Fruit fly (Drosophila melanogaster) whole organism, embryonic: ENCODE measurements around the gene CG33120.

Experiments
- Aef1 ChIP-seq: fragments of 200-800 bp; sonication (Bioruptor generic); IDR thresholded peaks from 3 replicates; pipeline ENCODE4 v1.3.6; 2022; ENCODE audit warnings: missing biosample characterization, missing genetic modification characterization
- CG10366 ChIP-seq: fragments of 200-800 bp; sonication (Bioruptor generic); IDR thresholded peaks from 2 replicates; pipeline ENCODE4 v1.3.6; 2022; ENCODE audit warnings: missing biosample characterization, missing genetic modification characterization
- CG11696 ChIP-seq: fragments of 200-800 bp; sonication (Bioruptor generic); IDR thresholded peaks from 2 replicates; pipeline ENCODE4 v1.3.6; 2022; ENCODE audit warnings: missing biosample characterization, missing genetic modification characterization
- CG1602 ChIP-seq: fragments of 200-800 bp; sonication (Bioruptor generic); optimal IDR thresholded peaks from 3 replicates; lab custom pipeline; 2016; ENCODE audit warnings: missing biosample characterization, missing genetic modification characterization
- CG16813 ChIP-seq: fragments of 200-800 bp; sonication (Bioruptor generic); IDR thresholded peaks from 3 replicates; pipeline ENCODE4 v1.3.6; 2022; ENCODE audit warnings: missing biosample characterization, missing genetic modification characterization; ENCODE audit not compliant: partially characterized antibody
- CG17912 ChIP-seq: fragments of 200-800 bp; sonication (Bioruptor generic); optimal IDR thresholded peaks from 2 replicates; lab custom pipeline; 2018; ENCODE audit warnings: missing biosample characterization, mild to moderate bottlenecking, missing genetic modification characterization
- CG18262 ChIP-seq: fragments of 200-800 bp; optimal IDR thresholded peaks from 3 replicates; lab custom pipeline; 2019; ENCODE audit warnings: missing biosample characterization, mild to moderate bottlenecking, missing genetic modification characterization, moderate library complexity
- CG2202 ChIP-seq: fragments of 200-800 bp; sonication (Bioruptor generic); optimal IDR thresholded peaks from 2 replicates; lab custom pipeline; 2018; ENCODE audit warnings: missing biosample characterization, mild to moderate bottlenecking, missing genetic modification characterization
- CG2678 ChIP-seq: fragments of 200-800 bp; sonication (Bioruptor generic); optimal IDR thresholded peaks from 3 replicates; lab custom pipeline; 2019; ENCODE audit warnings: missing biosample characterization, mild to moderate bottlenecking, missing genetic modification characterization, moderate library complexity
- CG2712 ChIP-seq: fragments of 200-800 bp; optimal IDR thresholded peaks from 3 replicates; lab custom pipeline; 2019; ENCODE audit warnings: missing biosample characterization, mild to moderate bottlenecking, missing genetic modification characterization, moderate library complexity
- CG34224 ChIP-seq: fragments of 200-800 bp; sonication (Bioruptor generic); IDR thresholded peaks from 3 replicates; pipeline ENCODE4 v1.3.6; 2022; ENCODE audit warnings: missing biosample characterization, missing genetic modification characterization; ENCODE audit not compliant: partially characterized antibody
- CG3847 ChIP-seq: fragments of 200-800 bp; sonication (Bioruptor generic); IDR thresholded peaks from 2 replicates; pipeline ENCODE4 v1.3.6; 2022; ENCODE audit warnings: missing biosample characterization, missing genetic modification characterization
- CG4328 ChIP-seq: fragments of 200-800 bp; sonication (Bioruptor generic); optimal IDR thresholded peaks from 3 replicates; lab custom pipeline; 2017; ENCODE audit warnings: missing biosample characterization, missing genetic modification reagents, missing genetic modification characterization
- CG4854 ChIP-seq: fragments of 200-800 bp; sonication (Bioruptor generic); optimal IDR thresholded peaks from 2 replicates; lab custom pipeline; 2016; ENCODE audit warnings: missing biosample characterization, missing genetic modification characterization, inconsistent platforms
- CG5953 ChIP-seq: fragments of 200-800 bp; sonication (Bioruptor generic); IDR thresholded peaks from 2 replicates; pipeline ENCODE4 v1.3.6; 2022; ENCODE audit warnings: missing biosample characterization, missing genetic modification characterization
- CG7556 ChIP-seq: fragments of 200-800 bp; sonication (Bioruptor generic); optimal IDR thresholded peaks from 2 replicates; lab custom pipeline; 2017; ENCODE audit warnings: missing biosample characterization, mild to moderate bottlenecking, missing genetic modification characterization
- CG8478 ChIP-seq: fragments of >200 bp; optimal IDR thresholded peaks from 2 replicates; lab custom pipeline; 2018
- CG9215 ChIP-seq: fragments of 200-800 bp; sonication (Bioruptor generic); IDR thresholded peaks from 2 replicates; pipeline ENCODE4 v1.3.6; 2022; ENCODE audit warnings: missing biosample characterization, missing genetic modification characterization
- CG9876 ChIP-seq: fragments of 200-800 bp; sonication (Bioruptor generic); optimal IDR thresholded peaks from 2 replicates; lab custom pipeline; 2016; ENCODE audit warnings: missing biosample characterization, missing genetic modification characterization
- CoRest ChIP-seq: fragments of 200-800 bp; sonication (Bioruptor generic); optimal IDR thresholded peaks from 3 replicates; lab custom pipeline; 2018; ENCODE audit warnings: missing biosample characterization, mild to moderate bottlenecking, missing genetic modification characterization, moderate library complexity
- ERR ChIP-seq: fragments of 200-800 bp; sonication (Bioruptor generic); optimal IDR thresholded peaks from 2 replicates; lab custom pipeline; 2016; ENCODE audit warnings: missing biosample characterization, missing genetic modification characterization
- Ets65A ChIP-seq: fragments of 200-800 bp; sonication (Bioruptor generic); peaks from one replicate; lab custom pipeline; 2016; ENCODE audit warnings: missing biosample characterization, missing genetic modification characterization
- HLHmδ ChIP-seq: fragments of 200-800 bp; sonication (Bioruptor generic); optimal IDR thresholded peaks from 2 replicates; lab custom pipeline; 2018; ENCODE audit warnings: missing biosample characterization, mild to moderate bottlenecking, missing genetic modification characterization, moderate library complexity
- Hr39 ChIP-seq: fragments of >200 bp; optimal IDR thresholded peaks from 2 replicates; lab custom pipeline; 2017
- Jarid2 ChIP-seq: fragments of 200-800 bp; sonication (Bioruptor generic); optimal IDR thresholded peaks from 3 replicates; lab custom pipeline; 2017; ENCODE audit warnings: mild to moderate bottlenecking, missing biosample characterization, missing genetic modification reagents, missing genetic modification characterization
- Lim3 ChIP-seq: fragments of 200-800 bp; sonication (Bioruptor generic); IDR thresholded peaks from 2 replicates; pipeline ENCODE4 v1.3.6; 2022; ENCODE audit warnings: missing biosample characterization, missing genetic modification characterization
- PHDP ChIP-seq: fragments of 200-800 bp; sonication (Bioruptor generic); optimal IDR thresholded peaks from 3 replicates; lab custom pipeline; 2018; ENCODE audit warnings: missing biosample characterization, mild to moderate bottlenecking, missing genetic modification characterization, moderate library complexity
- Side ChIP-seq: fragments of 200-800 bp; sonication (Bioruptor generic); optimal IDR thresholded peaks from 2 replicates; lab custom pipeline; 2016; ENCODE audit warnings: missing biosample characterization, missing genetic modification characterization
- TFAM ChIP-seq: fragments of 200-800 bp; sonication (Bioruptor generic); optimal IDR thresholded peaks from 2 replicates; lab custom pipeline; 2017; ENCODE audit warnings: missing biosample characterization, missing genetic modification characterization, inconsistent platforms
- Usf ChIP-seq: fragments of 200-800 bp; sonication (Bioruptor generic); optimal IDR thresholded peaks from 2 replicates; lab custom pipeline; 2017; ENCODE audit warnings: missing genotype, missing biosample characterization, missing genetic modification characterization
- caup ChIP-seq: fragments of 200-800 bp; sonication (Bioruptor generic); optimal IDR thresholded peaks from 3 replicates; lab custom pipeline; 2017; ENCODE audit warnings: missing biosample characterization, mild to moderate bottlenecking, missing genetic modification characterization, moderate library complexity; ENCODE audit not compliant: severe bottlenecking
- chn ChIP-seq: fragments of 200-800 bp; sonication (Bioruptor generic); optimal IDR thresholded peaks from 2 replicates; lab custom pipeline; 2016; ENCODE audit warnings: missing biosample characterization, missing genetic modification characterization
- da ChIP-seq: fragments of 200-800 bp; sonication (Bioruptor generic); optimal IDR thresholded peaks from 2 replicates; lab custom pipeline; 2016; ENCODE audit warnings: missing biosample characterization, missing genetic modification characterization
- dysf ChIP-seq: fragments of 200-800 bp; sonication (Bioruptor generic); IDR thresholded peaks from 3 replicates; pipeline ENCODE4 v1.3.6; 2022; ENCODE audit warnings: missing biosample characterization, missing genetic modification characterization
- en ChIP-seq: fragments of 200-800 bp; sonication (Bioruptor generic); optimal IDR thresholded peaks from 2 replicates; lab custom pipeline; 2016; ENCODE audit warnings: missing biosample characterization, missing genetic modification characterization
- gcm ChIP-seq: fragments of 200-800 bp; sonication (Bioruptor generic); optimal IDR thresholded peaks from 2 replicates; lab custom pipeline; 2019; ENCODE audit warnings: missing biosample characterization, mild to moderate bottlenecking, missing genetic modification characterization, moderate library complexity
- grau ChIP-seq: fragments of 200-800 bp; optimal IDR thresholded peaks from 3 replicates; lab custom pipeline; 2019; ENCODE audit warnings: missing biosample characterization, mild to moderate bottlenecking, missing genetic modification characterization, moderate library complexity
- her ChIP-seq: fragments of 200-800 bp; sonication (Bioruptor generic); optimal IDR thresholded peaks from 2 replicates; lab custom pipeline; 2016; ENCODE audit warnings: missing biosample characterization, missing genetic modification characterization
- ind ChIP-seq: fragments of 200-800 bp; sonication (Bioruptor generic); optimal IDR thresholded peaks from 3 replicates; lab custom pipeline; 2016; ENCODE audit warnings: missing biosample characterization, missing genetic modification characterization
- prd ChIP-seq, 3 experiments: fragments of >200 bp in 2 of 3; fragments of 200-800 bp in 1 of 3; sonication (Bioruptor generic) in 1 of 3; optimal IDR thresholded peaks in 2 of 3; IDR thresholded peaks in 1 of 3; 2 replicates in 2 of 3; 3 replicates in 1 of 3; pipeline versions ENCODE4 v1.3.6 to Lab custom; 2017 to 2022; ENCODE audit warnings: missing biosample characterization in 1 of 3, missing genetic modification characterization in 1 of 3
- run ChIP-seq: fragments of 200-800 bp; sonication (Bioruptor generic); optimal IDR thresholded peaks from 3 replicates; lab custom pipeline; 2018; ENCODE audit warnings: missing biosample characterization, mild to moderate bottlenecking, missing genetic modification characterization
- schlank ChIP-seq: fragments of 200-800 bp; sonication (Bioruptor generic); optimal IDR thresholded peaks from 2 replicates; lab custom pipeline; 2018; ENCODE audit warnings: missing biosample characterization, mild to moderate bottlenecking, missing genetic modification characterization
- slbo ChIP-seq: fragments of 200-800 bp; sonication (Bioruptor generic); IDR thresholded peaks from 2 replicates; pipeline ENCODE4 v1.3.6; 2022; ENCODE audit warnings: missing biosample characterization, missing genetic modification characterization
- sr ChIP-seq: fragments of 200-800 bp; sonication (Bioruptor generic); IDR thresholded peaks from 3 replicates; pipeline ENCODE4 v1.3.6; 2022; ENCODE audit warnings: missing biosample characterization, missing genetic modification characterization
- stc ChIP-seq: fragments of 200-800 bp; sonication (Bioruptor generic); IDR thresholded peaks from 2 replicates; pipeline ENCODE4 v1.3.6; 2022; ENCODE audit warnings: missing biosample characterization, missing genetic modification characterization
- tup ChIP-seq: fragments of 200-800 bp; sonication (Bioruptor generic); optimal IDR thresholded peaks from 2 replicates; lab custom pipeline; 2016; ENCODE audit warnings: missing biosample characterization, mild to moderate bottlenecking, missing genetic modification characterization, moderate library complexity

Gene CG33120

DNA sequence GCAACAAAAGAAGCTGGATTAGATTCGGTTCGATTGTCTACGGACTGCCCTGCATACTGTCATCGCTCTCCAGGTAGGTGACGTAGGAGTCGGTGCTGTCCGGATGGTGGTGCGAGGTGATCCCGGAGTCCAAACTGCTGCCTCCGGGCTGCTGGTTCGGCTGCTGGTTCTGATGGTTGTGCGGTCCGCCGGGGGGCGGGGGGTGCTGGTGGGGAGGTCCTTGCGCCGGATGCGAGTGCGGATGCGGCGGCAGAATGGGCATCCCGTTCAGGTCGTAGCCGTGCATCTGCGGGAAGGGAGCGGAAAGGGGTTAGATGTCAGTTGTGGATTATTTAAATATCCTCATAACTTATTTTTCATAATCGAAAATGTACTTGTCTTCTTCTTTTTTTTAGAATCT is 16.5 kb upstream of the CG33120 start:
- TF ChIP-seq CG5953 (GFP tag; lab: Robert Waterston, UW) (no peak), Hr39 (lab: Kevin White, UChicago) (peak; percentile 78), dysf (no peak), Jarid2 (peak; percentile 11), CG4854 (GFP tag; lab: Kevin White, UChicago) (no peak), prd (optimal IDR thresholded peaks at IDR 0.05; lab: Kevin White, UChicago) (no peak), prd (GFP tag; IDR thresholded peaks at IDR 0.05; lab: Robert Waterston, UW) (no peak), Lim3 (GFP tag; lab: Robert Waterston, UW) (no peak), CG1602 (no peak), PHDP (tag; lab: Kevin White, UChicago) (no peak), CG2712 (tag; lab: Kevin White, UChicago) (no peak), HLHmδ (GFP tag; lab: Kevin White, UChicago) (no peak), CG3847 (GFP tag; lab: Robert Waterston, UW) (no peak), CG10366 (GFP tag; lab: Robert Waterston, UW) (no peak), TFAM (no peak), CG11696 (no peak), CG17912 (GFP tag; lab: Kevin White, UChicago) (no peak), ind (no peak), CG34224 (no peak), her (GFP tag; lab: Kevin White, UChicago) (no peak), CG8478 (lab: Kevin White, UChicago) (peak; percentile 2), gcm (no peak), run (tag; lab: Kevin White, UChicago) (no peak), CG2678 (tag; lab: Kevin White, UChicago) (no peak), CG18262 (tag; lab: Kevin White, UChicago) (no peak), CG7556 (no peak), stc (GFP tag; lab: Robert Waterston, UW) (no peak), Ets65A (GFP tag; lab: Kevin White, UChicago) (peak; percentile 20), da (no peak), tup (GFP tag; lab: Kevin White, UChicago) (no peak), caup (no peak), CG9876 (GFP tag; lab: Kevin White, UChicago) (no peak), schlank (tag; lab: Kevin White, UChicago) (no peak), Aef1 (GFP tag; lab: Robert Waterston, UW) (no peak), Side (GFP tag; lab: Kevin White, UChicago) (no peak), slbo (GFP tag; lab: Robert Waterston, UW) (no peak), sr (peak; percentile 4; the same call in 1 of the 3 replicates), grau (tag; lab: Kevin White, UChicago) (no peak), ERR (GFP tag; lab: Kevin White, UChicago) (no peak), Usf (GFP tag; lab: Kevin White, UChicago) (no peak), CG9215 (GFP tag; lab: Robert Waterston, UW) (no peak), chn (GFP tag; lab: Kevin White, UChicago) (no peak), en (no peak), CG2202 (tag; lab: Kevin White, UChicago) (no peak), CG16813 (0 out of 3 replicates have a peak, but pooled peaks have one; percentile 22), CG4328 (GFP tag; lab: Kevin White, UChicago) (no peak), CoRest (tag; lab: Kevin White, UChicago) (no peak)
